Fruit fly (Drosophila melanogaster): ENCODE measurements around the gene SmydA-8.

Gene SmydA-8

dm6 chrX:2158668-2159163, 54.9 kb downstream of the SmydA-8 start, which contains the start of gene wapl (continued):
- TF ChIP-seq Oli (tag; optimal IDR thresholded peaks at IDR 0.05) = no peak
- peak; percentile 77 for TF ChIP-seq CG2129 (GFP tag; IDR thresholded peaks at IDR 0.05; ENCODE audit: partially characterized antibody)
- no peak for TF ChIP-seq CG11723 (GFP tag; optimal IDR thresholded peaks at IDR 0.05)
- no peak for TF ChIP-seq Fer3 (tag; optimal IDR thresholded peaks at IDR 0.05)
- no peak for TF ChIP-seq CG7357 (GFP tag; IDR thresholded peaks at IDR 0.05)
- TF ChIP-seq Rfx (GFP tag; IDR thresholded peaks at IDR 0.05) = peak; percentile 71
- no peak for TF ChIP-seq Optix (GFP tag; IDR thresholded peaks at IDR 0.05)
- no peak for TF ChIP-seq Six4 (GFP tag; optimal IDR thresholded peaks at IDR 0.05)
- no peak for TF ChIP-seq CG8281 (tag; optimal IDR thresholded peaks at IDR 0.05)
- no peak for TF ChIP-seq emc (GFP tag; optimal IDR thresholded peaks at IDR 0.05)
- peak; percentile 58 for TF ChIP-seq CG3995 (GFP tag; optimal IDR thresholded peaks at IDR 0.05)
- no peak for TF ChIP-seq toy (GFP tag; IDR thresholded peaks at IDR 0.05)
- TF ChIP-seq CG12942 (GFP tag; optimal IDR thresholded peaks at IDR 0.05) = no peak
- peak; percentile 90 for TF ChIP-seq zen2 (GFP tag; IDR thresholded peaks at IDR 0.05; ENCODE audit: partially characterized antibody)
- no peak for TF ChIP-seq pita (GFP tag; optimal IDR thresholded peaks at IDR 0.05)
- no peak for TF ChIP-seq pan (optimal IDR thresholded peaks at IDR 0.05)
- no peak for TF ChIP-seq pan (GFP tag; optimal IDR thresholded peaks at IDR 0.05 in 1 of 2, IDR thresholded peaks at IDR 0.05 in 1 of 2)
- no peak for TF ChIP-seq Trl (optimal IDR thresholded peaks at IDR 0.05)
- peak; percentile 22 for TF ChIP-seq Trl (GFP tag; optimal IDR thresholded peaks at IDR 0.05)
- no peak for TF ChIP-seq CG14050 (GFP tag; IDR thresholded peaks at IDR 0.05)
- no peak for TF ChIP-seq Chrac-16 (GFP tag; optimal IDR thresholded peaks at IDR 0.05)
- TF ChIP-seq oc (tag; optimal IDR thresholded peaks at IDR 0.05) = no peak
- no peak for TF ChIP-seq crol (GFP tag; IDR thresholded peaks at IDR 0.05)
- no peak for TF ChIP-seq ac (GFP tag; optimal IDR thresholded peaks at IDR 0.05)
- no peak for TF ChIP-seq cwo (GFP tag; optimal IDR thresholded peaks at IDR 0.05)
- TF ChIP-seq CG31224 (GFP tag; IDR thresholded peaks at IDR 0.05) = no peak
- no peak for TF ChIP-seq hkb (optimal IDR thresholded peaks at IDR 0.05)
- no peak for TF ChIP-seq hkb (GFP tag; IDR thresholded peaks at IDR 0.05)
- no peak for TF ChIP-seq Ada2b (GFP tag; IDR thresholded peaks at IDR 0.05)
- no peak for TF ChIP-seq TFAM (GFP tag; optimal IDR thresholded peaks at IDR 0.05)
- TF ChIP-seq ato (GFP tag; IDR thresholded peaks at IDR 0.05; ENCODE audit: partially characterized antibody) = peak; percentile 93
- no peak for TF ChIP-seq CG12071 (GFP tag; optimal IDR thresholded peaks at IDR 0.05)
- TF ChIP-seq Lim3 (GFP tag; IDR thresholded peaks at IDR 0.05) = no peak
- TF ChIP-seq CG5245 (GFP tag; optimal IDR thresholded peaks at IDR 0.05) = no peak
- TF ChIP-seq CG18764 (GFP tag; optimal IDR thresholded peaks at IDR 0.05) = no peak
- no peak for TF ChIP-seq CG4707 (GFP tag; optimal IDR thresholded peaks at IDR 0.05)
- no peak for TF ChIP-seq NfI (GFP tag; optimal IDR thresholded peaks at IDR 0.05)
- no peak for TF ChIP-seq lbe (GFP tag; optimal IDR thresholded peaks at IDR 0.05)
- TF ChIP-seq Meics (GFP tag; optimal IDR thresholded peaks at IDR 0.05) = no peak
- no peak for TF ChIP-seq CG3407 (GFP tag; optimal IDR thresholded peaks at IDR 0.05)
- no peak for TF ChIP-seq sima (GFP tag; optimal IDR thresholded peaks at IDR 0.05)
- no peak for TF ChIP-seq CG17612 (GFP tag; IDR thresholded peaks at IDR 0.05)
- no peak for TF ChIP-seq cato (GFP tag; optimal IDR thresholded peaks at IDR 0.05; ENCODE audit: borderline replicate concordance)
- TF ChIP-seq CG15696 (tag; optimal IDR thresholded peaks at IDR 0.05) = no peak
- peak; percentile 5 for TF ChIP-seq chn (GFP tag; optimal IDR thresholded peaks at IDR 0.05)
- TF ChIP-seq CG6175 (GFP tag; IDR thresholded peaks at IDR 0.05) = no peak
- no peak for TF ChIP-seq klu (GFP tag; IDR thresholded peaks at IDR 0.05)
- TF ChIP-seq ftz-f1 (GFP tag; optimal IDR thresholded peaks at IDR 0.05) = peak; percentile 98
- TF ChIP-seq Jarid2 (GFP tag; optimal IDR thresholded peaks at IDR 0.05) = no peak
- TF ChIP-seq CG4617 (GFP tag; optimal IDR thresholded peaks at IDR 0.05; ENCODE audit: borderline replicate concordance) = peak; percentile 89
- peak; percentile 57 for TF ChIP-seq HmgZ (tag; optimal IDR thresholded peaks at IDR 0.05)
- no peak for TF ChIP-seq Ravus (GFP tag; IDR thresholded peaks at IDR 0.05)
- TF ChIP-seq Hr39 (optimal IDR thresholded peaks at IDR 0.05) = no peak
